Fruit fly (Drosophila melanogaster) whole organism, pupa: ENCODE results near the gene Mi-2.

Experiments
- CG10348 ChIP-seq: fragments of 200-800 bp; sonication (Bioruptor generic); IDR thresholded peaks from 2 replicates; pipeline ENCODE4 v1.3.6; 2022; ENCODE audit warnings: missing biosample characterization, missing genetic modification characterization
- CG12605 ChIP-seq: fragments of 200-800 bp; sonication (Bioruptor generic); IDR thresholded peaks from 2 replicates; pipeline ENCODE4 v1.3.6; 2022; ENCODE audit warnings: missing biosample characterization, missing genetic modification characterization
- CG13204 ChIP-seq: fragments of 200-800 bp; sonication (Bioruptor generic); optimal IDR thresholded peaks from 2 replicates; lab custom pipeline; 2018; ENCODE audit warnings: missing biosample characterization, mild to moderate bottlenecking, missing genetic modification characterization, moderate library complexity
- CG14655 ChIP-seq: fragments of 200-800 bp; sonication (Bioruptor generic); optimal IDR thresholded peaks from 3 replicates; lab custom pipeline; 2017; ENCODE audit warnings: mild to moderate bottlenecking, missing biosample characterization, missing genetic modification reagents, missing genetic modification characterization
- CG15710 ChIP-seq: fragments of 200-800 bp; sonication (Bioruptor generic); optimal IDR thresholded peaks from 2 replicates; lab custom pipeline; 2018; ENCODE audit warnings: missing biosample characterization, mild to moderate bottlenecking, missing genetic modification characterization, moderate library complexity
- CG17806 ChIP-seq: fragments of 200-800 bp; sonication (Bioruptor generic); optimal IDR thresholded peaks from 2 replicates; lab custom pipeline; 2018; ENCODE audit warnings: missing biosample characterization, mild to moderate bottlenecking, missing genetic modification characterization, moderate library complexity
- CG32121 ChIP-seq: fragments of 200-800 bp; sonication (Bioruptor generic); IDR thresholded peaks from 2 replicates; pipeline ENCODE4 v1.3.6; 2022; ENCODE audit warnings: missing biosample characterization, missing genetic modification characterization
- CG34367 ChIP-seq: fragments of 200-800 bp; sonication (Bioruptor generic); optimal IDR thresholded peaks from 2 replicates; lab custom pipeline; 2018; ENCODE audit warnings: missing biosample characterization, mild to moderate bottlenecking, missing genetic modification characterization
- CG4496 ChIP-seq: fragments of 200-800 bp; sonication (Bioruptor generic); IDR thresholded peaks from 3 replicates; pipeline ENCODE4 v1.3.6; 2022; ENCODE audit warnings: missing biosample characterization, missing genetic modification characterization
- CG8159 ChIP-seq: fragments of 200-800 bp; sonication (Bioruptor generic); optimal IDR thresholded peaks from 3 replicates; lab custom pipeline; 2018; ENCODE audit warnings: missing biosample characterization, mild to moderate bottlenecking, missing genetic modification characterization, moderate library complexity
- CG8301 ChIP-seq: fragments of 200-800 bp; sonication (Bioruptor generic); optimal IDR thresholded peaks from 2 replicates; lab custom pipeline; 2018; ENCODE audit warnings: missing biosample characterization, mild to moderate bottlenecking, missing genetic modification characterization
- CG9948 ChIP-seq: fragments of 200-800 bp; sonication (Bioruptor generic); optimal IDR thresholded peaks from 2 replicates; lab custom pipeline; 2018; ENCODE audit warnings: missing biosample characterization, mild to moderate bottlenecking, missing genetic modification characterization, moderate library complexity
- D1 ChIP-seq: fragments of 200-800 bp; sonication (Bioruptor generic); optimal IDR thresholded peaks from 2 replicates; lab custom pipeline; 2018; ENCODE audit warnings: missing biosample characterization, mild to moderate bottlenecking, missing genetic modification characterization, moderate library complexity
- EcR ChIP-seq: fragments of 200-800 bp; sonication (Bioruptor generic); optimal IDR thresholded peaks from 3 replicates; lab custom pipeline; 2019; ENCODE audit warnings: missing biosample characterization, missing genetic modification characterization, mild to moderate bottlenecking, moderate library complexity, missing genetic modification reagents
- Ets98B ChIP-seq: fragments of 200-800 bp; sonication (Bioruptor generic); IDR thresholded peaks from 2 replicates; pipeline ENCODE4 v1.3.6; 2022; ENCODE audit warnings: missing biosample characterization, missing genetic modification characterization
- Pif1A ChIP-seq: fragments of 200-800 bp; sonication (Bioruptor generic); optimal IDR thresholded peaks from 3 replicates; lab custom pipeline; 2016; ENCODE audit warnings: missing biosample characterization, missing genetic modification characterization
- Pif1B ChIP-seq: fragments of 200-800 bp; sonication (Bioruptor generic); optimal IDR thresholded peaks from 3 replicates; lab custom pipeline; 2016; ENCODE audit warnings: missing biosample characterization, missing genetic modification characterization
- Snoo ChIP-seq: fragments of 200-800 bp; sonication (Bioruptor generic); optimal IDR thresholded peaks from 3 replicates; lab custom pipeline; 2017; ENCODE audit warnings: missing biosample characterization, mild to moderate bottlenecking, missing genetic modification characterization, inconsistent platforms
- fd96Ca ChIP-seq: fragments of 200-800 bp; sonication (Bioruptor generic); IDR thresholded peaks from 3 replicates; pipeline ENCODE4 v1.3.6; 2022; ENCODE audit warnings: missing biosample characterization, missing genetic modification characterization
- gl ChIP-seq: fragments of 200-800 bp; sonication (Bioruptor generic); optimal IDR thresholded peaks from 2 replicates; lab custom pipeline; 2018; ENCODE audit warnings: missing biosample characterization, mild to moderate bottlenecking, missing genetic modification characterization
- rn ChIP-seq: fragments of 200-800 bp; sonication (Bioruptor generic); IDR thresholded peaks from 2 replicates; pipeline ENCODE4 v1.3.6; 2022; ENCODE audit warnings: missing biosample characterization, missing genetic modification characterization

The Mi-2 gene

DNA sequence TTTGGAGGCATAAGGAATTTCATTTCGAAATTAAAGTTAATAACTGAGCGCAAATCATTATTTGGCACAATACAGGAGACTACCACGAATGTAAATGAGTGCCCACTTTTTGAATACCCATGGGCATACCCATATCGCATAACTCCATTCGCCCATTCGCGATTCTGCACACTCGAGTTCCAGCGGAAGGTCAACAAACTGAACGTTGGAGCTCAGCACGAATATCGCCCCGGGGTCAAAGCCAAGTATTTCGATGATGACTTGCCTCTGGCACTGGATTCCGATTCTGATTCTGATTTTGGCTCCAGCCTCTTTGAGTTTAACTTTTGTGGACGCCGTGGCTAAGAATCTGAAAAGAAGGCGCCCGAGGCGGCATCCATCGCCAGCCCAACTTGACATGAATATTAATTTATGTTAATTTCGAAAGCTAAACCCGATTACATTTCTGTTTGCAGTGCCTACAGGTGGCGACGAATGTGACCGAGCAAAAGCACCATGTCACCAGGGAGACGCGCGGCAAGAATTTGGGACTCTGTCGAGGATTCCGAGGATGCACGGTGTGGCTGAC is 52.0 kb downstream of the Mi-2 start:
- TF ChIP-seq CG8159 (tag; lab: Kevin White, UChicago): no peak
- TF ChIP-seq CG17806 (tag; lab: Kevin White, UChicago): no peak
- TF ChIP-seq EcR (GFP tag; lab: Kevin White, UChicago): peak; percentile 65
- TF ChIP-seq CG14655 (GFP tag; lab: Kevin White, UChicago): no peak
- TF ChIP-seq CG12605 (GFP tag; lab: Robert Waterston, UW): no peak
- no peak for TF ChIP-seq CG8301

DNA sequence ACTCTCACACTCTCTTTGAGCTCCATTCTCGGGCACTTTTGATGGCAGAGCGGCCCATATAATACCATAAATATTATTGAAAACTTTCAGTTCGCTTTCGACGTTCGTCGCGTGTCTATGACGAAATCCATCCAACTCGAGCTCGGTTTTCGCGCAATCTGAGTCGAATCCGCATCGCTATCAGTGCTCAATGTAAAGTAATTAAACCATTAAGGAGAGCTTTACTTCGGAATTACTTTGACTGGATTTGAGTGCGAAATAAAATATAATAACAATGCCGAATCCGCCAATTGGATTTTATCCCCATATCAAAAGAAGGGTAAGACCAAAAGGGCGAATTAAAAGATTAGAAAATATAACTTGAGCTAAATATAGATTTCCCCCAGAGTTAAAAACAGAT is 61.9 kb downstream of the Mi-2 start:
- TF ChIP-seq gl (tag; lab: Kevin White, UChicago) (no peak), Pif1B (GFP tag; lab: Kevin White, UChicago) (no peak), CG4496 (GFP tag; lab: Robert Waterston, UW) (0 out of 3 replicates have a peak, but pooled peaks have one; percentile 22), Ets98B (no peak)
- TF ChIP-seq, all 21 proteins: peak for 1

DNA sequence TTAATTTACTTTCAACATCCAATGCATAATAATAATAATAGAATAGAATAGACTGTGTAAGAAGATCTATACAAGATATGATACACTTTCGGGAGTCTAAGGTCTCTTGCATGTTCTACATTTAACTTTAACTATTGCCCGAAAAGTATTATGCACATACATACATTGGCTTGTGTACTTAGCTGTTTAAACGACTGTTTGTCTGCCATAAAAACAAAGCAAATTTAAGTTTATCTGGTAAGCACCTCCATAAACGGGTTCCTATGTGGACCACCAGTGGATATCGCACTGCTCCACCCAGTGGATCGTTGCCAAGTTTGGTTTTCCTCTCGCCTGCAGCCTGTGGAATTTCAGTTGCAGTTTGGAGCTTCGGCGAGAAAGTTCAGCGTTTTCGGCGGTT is 63.1 kb downstream of the Mi-2 start:
- no peak for TF ChIP-seq rn (GFP tag; lab: Robert Waterston, UW)
- TF ChIP-seq Ets98B: 0 out of 2 replicates have a peak, but pooled peaks have one; percentile 20
- no peak for TF ChIP-seq EcR (GFP tag; lab: Kevin White, UChicago)

DNA sequence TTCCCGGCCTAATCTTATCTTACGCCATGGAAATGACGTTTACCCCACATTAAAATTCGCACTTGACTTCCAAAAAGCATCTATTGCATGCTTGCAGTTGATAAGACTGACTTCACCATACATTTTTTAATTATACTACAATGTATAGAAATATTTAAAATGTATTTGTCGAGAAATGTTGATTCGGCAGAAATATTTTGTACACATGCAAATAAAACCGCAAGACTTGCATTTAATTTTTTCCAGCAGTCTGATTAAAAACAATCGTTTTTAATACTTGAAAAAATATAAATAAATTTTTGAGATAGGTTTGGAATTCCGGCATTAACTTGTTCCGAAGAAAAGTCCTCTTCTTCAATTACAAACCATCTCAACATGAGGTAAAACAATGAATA is 64.1 kb downstream of the Mi-2 start:
- TF ChIP-seq CG17806 (tag; lab: Kevin White, UChicago): no peak

DNA sequence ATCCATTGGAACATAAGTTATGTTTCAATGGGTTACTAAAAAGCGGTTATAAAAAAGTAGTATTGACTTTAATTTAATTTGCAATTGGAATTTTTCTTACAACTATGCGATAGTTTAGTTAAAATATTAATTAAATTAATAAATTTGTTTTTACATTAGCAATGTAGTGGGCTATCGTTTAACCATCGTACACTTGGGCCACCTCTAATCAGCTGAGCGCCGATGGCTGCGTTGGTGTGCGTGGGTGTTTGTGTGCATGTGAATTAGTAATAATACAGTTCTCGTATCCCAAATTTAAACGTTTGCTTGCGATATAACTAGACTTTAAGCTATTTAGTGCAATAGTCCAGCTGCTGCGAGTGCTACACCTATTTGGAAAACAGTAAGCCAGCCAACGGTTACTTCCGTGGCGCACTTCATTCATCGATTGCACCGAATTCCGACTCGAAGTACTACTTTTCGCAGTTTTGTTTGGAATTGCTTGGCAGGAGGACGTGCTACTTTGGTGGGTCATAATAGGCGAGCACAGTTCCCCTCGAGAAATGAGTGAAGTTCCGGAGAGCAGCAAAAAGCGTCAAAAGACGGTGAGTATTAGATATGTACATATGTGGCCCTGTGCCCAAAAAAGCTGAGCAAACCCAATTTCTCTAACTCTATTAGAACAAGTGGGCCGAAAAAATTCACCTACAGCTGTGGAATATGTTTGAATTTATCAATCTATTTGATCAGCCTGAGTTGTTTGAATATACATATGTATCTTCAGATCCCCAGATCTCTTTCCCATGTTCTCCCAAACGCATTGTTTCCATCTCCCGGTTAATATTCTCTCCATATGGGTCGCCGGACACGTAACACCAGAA is 64.7 kb downstream of the Mi-2 start, which contains the start of gene Papss:
Gene Papss, plus strand, starts transcription at position 247 of the 860 bp plus-strand sequence.
- TF ChIP-seq Ets98B: peak; percentile 36; the same call in 1 of the 2 replicates
- TF ChIP-seq CG12605 (GFP tag; lab: Robert Waterston, UW): no peak
- TF ChIP-seq CG15710 (tag; lab: Kevin White, UChicago): no peak
- TF ChIP-seq CG4496 (GFP tag; lab: Robert Waterston, UW): peak; percentile 13; the same call in 1 of the 3 replicates
- no peak for TF ChIP-seq CG10348 (GFP tag; lab: Robert Waterston, UW)
- TF ChIP-seq CG34367 (tag; lab: Kevin White, UChicago): no peak
- no peak for TF ChIP-seq Pif1B (GFP tag; lab: Kevin White, UChicago)

DNA sequence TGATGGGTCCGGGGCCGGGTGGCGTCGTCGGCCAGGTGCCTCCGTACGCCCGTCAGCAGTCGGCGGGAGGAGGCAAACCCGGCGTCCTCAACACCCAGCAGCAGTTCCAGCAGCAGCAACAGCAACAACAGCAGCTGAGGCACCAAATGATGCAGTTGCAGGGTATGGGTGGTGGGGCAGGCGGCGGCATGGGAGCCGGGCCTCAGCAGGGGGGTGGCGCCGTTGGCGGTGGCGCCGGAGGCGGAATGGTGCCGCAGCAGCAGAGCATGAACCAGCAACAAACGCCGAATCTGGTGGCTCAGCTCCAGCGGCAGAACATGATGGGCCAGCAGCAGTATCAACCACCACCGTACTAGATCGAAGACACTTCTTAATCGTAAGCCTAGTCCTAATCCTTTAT is 65.5 kb downstream of the Mi-2 start:
- TF ChIP-seq CG8301 (no peak), CG14655 (GFP tag; lab: Kevin White, UChicago) (no peak), CG12605 (GFP tag; lab: Robert Waterston, UW) (no peak), fd96Ca (no peak), Pif1B (GFP tag; lab: Kevin White, UChicago) (no peak), CG34367 (tag; lab: Kevin White, UChicago) (no peak), D1 (tag; lab: Kevin White, UChicago) (no peak), CG9948 (tag; lab: Kevin White, UChicago) (no peak), CG17806 (tag; lab: Kevin White, UChicago) (no peak), Ets98B (no peak), Snoo (no peak), CG15710 (tag; lab: Kevin White, UChicago) (no peak), CG10348 (GFP tag; lab: Robert Waterston, UW) (no peak), CG32121 (GFP tag; lab: Robert Waterston, UW) (no peak), CG4496 (GFP tag; lab: Robert Waterston, UW) (no peak), CG8159 (tag; lab: Kevin White, UChicago) (no peak), Pif1A (GFP tag; lab: Kevin White, UChicago) (no peak), CG13204 (GFP tag; lab: Kevin White, UChicago) (no peak), gl (tag; lab: Kevin White, UChicago) (no peak), EcR (GFP tag; lab: Kevin White, UChicago) (no peak)

DNA sequence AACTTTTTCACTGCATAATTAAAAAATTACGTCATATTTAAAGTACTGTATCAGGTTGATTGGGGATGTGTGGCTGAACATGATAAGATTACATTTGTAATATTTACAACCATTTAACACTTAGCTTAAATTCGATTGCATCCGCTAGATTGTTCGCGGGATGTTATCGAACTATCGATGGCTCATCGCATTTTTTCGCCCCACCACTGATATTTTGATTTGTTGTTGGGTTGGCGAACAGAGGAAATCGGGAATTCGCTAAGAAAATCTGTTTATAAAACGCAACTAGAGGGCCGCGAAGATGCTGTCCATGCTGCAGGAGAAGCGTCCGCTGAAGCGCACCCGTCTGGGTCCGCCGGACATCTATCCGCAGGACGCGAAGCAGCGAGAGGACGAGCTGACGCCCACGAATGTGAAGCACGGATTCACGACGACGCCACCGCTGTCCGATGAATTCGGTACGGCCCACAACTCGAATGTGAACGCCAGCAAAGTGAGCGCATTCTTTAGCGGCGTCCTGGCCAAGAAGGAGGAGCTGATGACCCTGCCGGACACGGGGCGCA is 73.6 kb downstream of the Mi-2 start, which contains the start of gene kto:
Gene kto, plus strand, starts transcription at position 240 of the 563 bp plus-strand sequence.
- TF ChIP-seq Pif1A (GFP tag; lab: Kevin White, UChicago) (no peak), CG15710 (tag; lab: Kevin White, UChicago) (no peak), CG17806 (tag; lab: Kevin White, UChicago) (no peak), Pif1B (GFP tag; lab: Kevin White, UChicago) (no peak), CG12605 (GFP tag; lab: Robert Waterston, UW) (no peak), CG9948 (tag; lab: Kevin White, UChicago) (no peak), CG13204 (GFP tag; lab: Kevin White, UChicago) (no peak), CG8159 (tag; lab: Kevin White, UChicago) (no peak)
